Fruit fly (Drosophila melanogaster): Measurements from ENCODE around the gene CG6650.
A peak's percentile ranks its signal among the peaks of the same experiment; 100 is the strongest.

The CG6650 gene

DNA sequence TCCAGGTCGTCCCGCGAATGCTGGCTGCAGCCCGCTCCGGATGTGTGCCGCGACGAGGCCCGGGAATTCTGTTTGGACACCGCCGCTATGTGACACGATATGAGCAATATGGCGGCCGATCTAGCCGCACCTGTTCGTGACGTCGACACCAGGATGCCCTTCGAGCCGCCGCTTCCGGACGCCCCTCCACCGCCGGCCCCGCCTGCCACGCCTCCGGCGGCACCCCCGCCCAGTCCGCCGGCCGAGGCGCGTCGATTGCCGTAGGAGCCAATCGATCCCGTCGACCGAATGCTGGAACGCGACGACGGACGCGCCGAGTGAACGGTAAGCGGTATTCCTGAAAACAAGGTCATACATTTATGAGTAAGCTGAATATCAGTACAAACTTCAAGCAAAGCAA lies 48.7 kb upstream of the CG6650 start:
- TF ChIP-seq zen (tag; optimal IDR thresholded peaks at IDR 0.05) (no peak), Hr39 (optimal IDR thresholded peaks at IDR 0.05) (peak; percentile 68)

DNA sequence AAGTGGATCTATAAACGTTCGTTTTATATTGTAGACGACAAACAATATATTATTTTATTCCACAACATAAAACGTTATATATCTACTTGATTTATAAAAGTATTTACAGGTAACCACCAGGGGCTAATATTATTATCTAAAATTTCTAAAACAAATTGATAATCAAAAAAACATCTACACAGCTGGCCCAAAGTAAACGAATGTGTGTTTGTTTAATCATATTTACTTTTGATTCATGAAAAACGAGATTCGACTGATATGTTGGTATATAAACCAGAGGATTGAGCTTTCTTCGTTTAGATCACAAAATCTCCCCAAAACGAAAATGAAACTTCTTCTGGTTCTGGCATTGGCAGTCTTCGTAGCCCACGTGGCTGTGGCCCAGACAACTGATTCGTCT lies 44.9 kb upstream of the CG6650 start, which contains the start of gene CG17362:
Gene CG17362 (plus strand): TSS at position 291 of the 400 bp plus-strand sequence.
- TF ChIP-seq schlank (tag; optimal IDR thresholded peaks at IDR 0.05): peak; percentile 17
- peak; percentile 24 for TF ChIP-seq CG15514 (GFP tag; optimal IDR thresholded peaks at IDR 0.05)
- peak; percentile 73 for TF ChIP-seq CG18599 (GFP tag; optimal IDR thresholded peaks at IDR 0.05)
- TF ChIP-seq Abd-B (GFP tag; optimal IDR thresholded peaks at IDR 0.05): no peak
- TF ChIP-seq fd96Cb (tag; optimal IDR thresholded peaks at IDR 0.05): no peak
- peak; percentile 21; the same call in 1 of the 2 replicates for TF ChIP-seq Atf6 (GFP tag; IDR thresholded peaks at IDR 0.05)
- no peak for TF ChIP-seq Hr51 (GFP tag; optimal IDR thresholded peaks at IDR 0.05)
- TF ChIP-seq HHEX (GFP tag; optimal IDR thresholded peaks at IDR 0.05): peak; percentile 28
- TF ChIP-seq exex (tag; optimal IDR thresholded peaks at IDR 0.05): no peak
- no peak for TF ChIP-seq CG16813 (GFP tag; IDR thresholded peaks at IDR 0.05; ENCODE audit: partially characterized antibody)
- peak; percentile 41 for TF ChIP-seq Ets65A (GFP tag)
- no peak for TF ChIP-seq onecut (GFP tag; IDR thresholded peaks at IDR 0.05)
- peak; percentile 45 for TF ChIP-seq Meics (GFP tag; optimal IDR thresholded peaks at IDR 0.05)
- TF ChIP-seq Optix (GFP tag; IDR thresholded peaks at IDR 0.05): no peak
- no peak for TF ChIP-seq CG4360 (GFP tag; IDR thresholded peaks at IDR 0.05)
- TF ChIP-seq CG15011 (GFP tag; optimal IDR thresholded peaks at IDR 0.05): peak; percentile 13
- no peak for TF ChIP-seq Lpt (GFP tag; optimal IDR thresholded peaks at IDR 0.05)
- TF ChIP-seq CG6765 (GFP tag; optimal IDR thresholded peaks at IDR 0.05): peak; percentile 21
- peak; percentile 80 for TF ChIP-seq lab (GFP tag; optimal IDR thresholded peaks at IDR 0.05)
- TF ChIP-seq Hsf (GFP tag; optimal IDR thresholded peaks at IDR 0.05): no peak
- no peak for TF ChIP-seq Dip2 (GFP tag; IDR thresholded peaks at IDR 0.05)
- no peak for TF ChIP-seq dimm (GFP tag; IDR thresholded peaks at IDR 0.05)
- TF ChIP-seq Hmr (GFP tag; optimal IDR thresholded peaks at IDR 0.05): peak; percentile 37
- no peak for TF ChIP-seq CG14050 (GFP tag; IDR thresholded peaks at IDR 0.05)
- no peak for TF ChIP-seq sr (GFP tag; IDR thresholded peaks at IDR 0.05)
- peak; percentile 14 for TF ChIP-seq CG2120 (GFP tag; optimal IDR thresholded peaks at IDR 0.05)
- TF ChIP-seq CG6813 (GFP tag; optimal IDR thresholded peaks at IDR 0.05): peak; percentile 18
- no peak for TF ChIP-seq CG13894 (tag; optimal IDR thresholded peaks at IDR 0.05)
- no peak for TF ChIP-seq rib (GFP tag; IDR thresholded peaks at IDR 0.05)
- peak; percentile 4 for TF ChIP-seq B-H2 (GFP tag; optimal IDR thresholded peaks at IDR 0.05)
- peak; percentile 17 for TF ChIP-seq CG10543 (GFP tag; optimal IDR thresholded peaks at IDR 0.05)

DNA sequence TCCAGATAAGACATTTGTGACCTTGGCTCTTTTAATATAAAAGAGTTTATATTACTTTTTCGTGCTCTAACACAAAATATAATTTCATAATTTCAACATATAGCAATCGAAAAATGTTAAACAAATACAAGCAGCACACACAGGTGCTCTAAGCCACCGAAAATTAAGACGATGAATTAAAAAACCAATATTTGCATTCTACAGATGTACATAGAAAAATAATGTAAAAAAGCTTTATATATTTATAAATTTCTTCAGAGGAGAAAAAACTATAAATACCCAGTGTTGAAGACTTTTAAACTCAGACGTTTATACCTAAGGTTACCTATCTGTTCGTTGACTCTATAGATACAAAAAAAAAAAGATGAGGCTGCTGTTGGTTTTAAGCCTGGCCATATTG lies 43.7 kb upstream of the CG6650 start, which contains the start of gene CG9040:
Gene CG9040 (plus strand): TSS at position 301 of the 400 bp plus-strand sequence.
- TF ChIP-seq CG18599 (GFP tag; optimal IDR thresholded peaks at IDR 0.05) (peak; percentile 21), lab (GFP tag; optimal IDR thresholded peaks at IDR 0.05) (peak; percentile 41), chn (GFP tag; optimal IDR thresholded peaks at IDR 0.05) (no peak)

DNA sequence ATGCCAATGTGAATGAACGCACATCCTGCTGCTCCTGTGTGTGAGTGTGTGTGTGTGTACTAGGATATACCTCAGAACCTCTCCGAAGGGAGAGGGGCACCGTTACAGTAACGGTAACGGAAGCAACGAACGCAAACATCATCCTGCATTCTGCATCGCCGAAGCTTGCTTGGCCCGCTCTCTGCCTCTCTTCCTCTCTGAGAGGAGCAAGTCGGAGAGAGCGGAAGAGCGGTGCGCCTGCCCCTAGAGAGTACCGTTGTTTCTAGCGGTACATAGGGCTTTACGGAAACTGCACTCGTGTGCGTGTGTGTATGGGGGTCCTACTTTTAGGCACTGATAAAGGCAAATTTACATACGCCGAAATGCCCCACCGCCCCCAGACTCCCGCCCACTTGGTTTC lies 39.9 kb upstream of the CG6650 start:
- TF ChIP-seq vfl (GFP tag; optimal IDR thresholded peaks at IDR 0.05): no peak
- no peak for TF ChIP-seq Awh (GFP tag; IDR thresholded peaks at IDR 0.05)
- 0 out of 4 replicates have a peak, but pooled peaks have one; percentile 22 for TF ChIP-seq chinmo (GFP tag; IDR thresholded peaks at IDR 0.05; ENCODE audit: partially characterized antibody)
- 0 out of 3 replicates have a peak, but pooled peaks have one; percentile 27 for TF ChIP-seq CG11456 (GFP tag; IDR thresholded peaks at IDR 0.05)
- TF ChIP-seq CG10979 (tag; optimal IDR thresholded peaks at IDR 0.05): no peak
- peak; percentile 31 to 58 for TF ChIP-seq Trl (optimal IDR thresholded peaks at IDR 0.05)
- TF ChIP-seq Trl (GFP tag; optimal IDR thresholded peaks at IDR 0.05): no peak
- no peak for TF ChIP-seq CG8359 (GFP tag; optimal IDR thresholded peaks at IDR 0.05; ENCODE audit: borderline replicate concordance)
- no peak for TF ChIP-seq CG9437 (GFP tag; optimal IDR thresholded peaks at IDR 0.05)
- no peak for TF ChIP-seq sd (tag; optimal IDR thresholded peaks at IDR 0.05)
- no peak for TF ChIP-seq gro (GFP tag; optimal IDR thresholded peaks at IDR 0.05)
- TF ChIP-seq sqz (GFP tag; optimal IDR thresholded peaks at IDR 0.05): no peak
- TF ChIP-seq NFAT (GFP tag; IDR thresholded peaks at IDR 0.05): peak; percentile 18; the same call in 1 of the 2 replicates
- TF ChIP-seq Deaf1 (tag; optimal IDR thresholded peaks at IDR 0.05): peak; percentile 45

Data from whole organism, embryonic.